Worm (Caenorhabditis elegans): ENCODE results near the gene W09D6.4.

DNA sequence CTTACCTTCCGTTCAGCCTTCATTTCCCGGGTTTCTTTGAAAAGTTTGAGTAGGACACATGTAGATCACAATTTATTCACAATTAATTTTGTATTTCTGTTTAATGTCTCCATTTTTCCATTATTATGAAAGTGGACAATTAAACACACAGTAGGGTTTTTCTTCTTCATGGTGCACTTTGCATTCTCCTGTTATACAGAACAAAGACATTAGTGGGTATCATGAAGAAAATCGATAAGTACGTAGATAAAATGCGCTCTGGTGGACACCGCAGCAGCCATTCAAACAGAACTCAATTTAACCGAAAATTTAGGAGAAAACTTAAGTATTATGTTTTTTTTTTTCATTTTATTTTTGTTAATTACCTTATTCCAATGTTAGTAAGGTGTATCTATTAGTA lies 49.8 kb downstream of the W09D6.4 start:
- TF ChIP-seq cog-1 (tag; optimal IDR thresholded peaks at IDR 0.05) (no peak), ztf-29 (GFP tag; IDR thresholded peaks at IDR 0.05) (no peak), flt-1 (GFP tag; IDR thresholded peaks at IDR 0.05) (no peak), T22C8.4 (GFP tag; IDR thresholded peaks at IDR 0.05) (peak; percentile 37; the same call in 1 of the 2 replicates), ztf-23 (GFP tag; IDR thresholded peaks at IDR 0.05) (no peak), tab-1 (GFP tag; IDR thresholded peaks at IDR 0.05) (no peak)

All from whole organism, midembryonic.